Worm (Caenorhabditis elegans) whole organism, L1 larva: ENCODE data around the gene dsb-1.

Source experiments
- ama-1 ChIP-seq: fragments of 150-350 bp; optimal IDR thresholded peaks from 2 replicates; lab custom pipeline; 2014
- ceh-82 ChIP-seq, 3 experiments: fragments of 150-350 bp in 1 of 3; sonication (generic microtip) in 2 of 3; optimal IDR thresholded peaks; 2 replicates each; lab custom pipeline; 2014 to 2017; ENCODE audit warnings: missing biosample characterization in 3 of 3, missing genetic modification characterization in 3 of 3
- fkh-10 ChIP-seq: sonication (generic microtip); optimal IDR thresholded peaks from 2 replicates; lab custom pipeline; 2017; ENCODE audit warnings: missing biosample characterization, missing genetic modification reagents, missing genetic modification characterization
- fos-1 ChIP-seq: fragments of 150-350 bp; optimal IDR thresholded peaks from 2 replicates; lab custom pipeline; 2014; ENCODE audit warnings: missing biosample characterization, missing genetic modification characterization
- lin-35 ChIP-seq, 2 experiments: fragments of 150-350 bp; optimal IDR thresholded peaks; 2 replicates each; lab custom pipeline; 2014; ENCODE audit warnings: missing biosample characterization in 2 of 2, missing genetic modification characterization in 2 of 2, missing genetic modification reagents in 2 of 2
- lir-3 ChIP-seq: sonication (generic microtip); optimal IDR thresholded peaks from 2 replicates; lab custom pipeline; 2016; ENCODE audit warnings: mild to moderate bottlenecking, missing genetic modification characterization, moderate library complexity, missing compliant biosample characterization; ENCODE audit not compliant: poor library complexity
- mef-2 ChIP-seq: fragments of 150-350 bp; optimal IDR thresholded peaks from 2 replicates; lab custom pipeline; 2014; ENCODE audit warnings: missing biosample characterization, missing genetic modification characterization
- nhr-11 ChIP-seq: fragments of 150-350 bp; optimal IDR thresholded peaks from 2 replicates; lab custom pipeline; 2014; ENCODE audit warnings: missing biosample characterization, missing genetic modification characterization
- nhr-12 ChIP-seq: sonication (generic microtip); optimal IDR thresholded peaks from 2 replicates; lab custom pipeline; 2017; ENCODE audit warnings: missing biosample characterization, missing genetic modification characterization
- nhr-77 ChIP-seq: fragments of 150-350 bp; optimal IDR thresholded peaks from 2 replicates; lab custom pipeline; 2014; ENCODE audit warnings: missing biosample characterization, missing genetic modification characterization
- nhr-90 ChIP-seq: sonication (generic microtip); optimal IDR thresholded peaks from 2 replicates; lab custom pipeline; 2016; ENCODE audit warnings: mild to moderate bottlenecking, missing genetic modification characterization, missing compliant biosample characterization; ENCODE audit not compliant: poor library complexity
- unc-62 ChIP-seq: fragments of 150-350 bp; optimal IDR thresholded peaks from 2 replicates; lab custom pipeline; 2014; ENCODE audit warnings: missing biosample characterization, missing genetic modification reagents, missing genetic modification characterization

DNA sequence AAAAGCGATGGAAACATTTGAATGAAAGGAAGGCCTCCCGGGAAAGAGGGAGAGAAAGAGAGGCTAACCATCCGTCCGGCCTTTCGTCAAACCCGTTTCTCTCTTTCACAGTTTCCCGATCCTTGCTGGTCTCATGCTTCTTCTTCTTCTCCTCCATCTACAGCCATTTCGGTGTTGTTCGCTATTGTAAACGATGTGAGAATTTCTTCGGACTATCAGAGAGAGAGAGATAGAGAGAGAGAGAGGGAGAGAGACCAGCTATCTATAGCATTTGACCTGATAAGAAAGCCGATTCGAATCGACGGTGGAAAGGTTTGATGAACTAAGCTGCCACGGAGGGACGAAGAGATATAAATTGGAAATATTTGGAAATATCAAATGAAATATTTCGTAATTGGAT lies 5.3 kb upstream of the dsb-1 start:
- TF ChIP-seq unc-62 (GFP tag; lab: Kevin White, UChicago) (no peak), nhr-90 (no peak), nhr-12 (no peak), fos-1 (tag; lab: Kevin White, UChicago) (no peak), mef-2 (no peak), lir-3 (tag; lab: Kevin White, UChicago) (no peak), nhr-77 (no peak), lin-35 (GFP tag; optimal IDR thresholded peaks at IDR 0.05; lab: Kevin White, UChicago) (no peak), nhr-11 (tag; lab: Kevin White, UChicago) (no peak), ceh-82 (tag; optimal IDR thresholded peaks at IDR 0.05; lab: Kevin White, UChicago) (no peak), fkh-10 (GFP tag; lab: Kevin White, UChicago) (no peak), ama-1 (lab: Kevin White, UChicago) (no peak)
